Worm (Caenorhabditis elegans) whole organism, midembryonic: ENCODE results near the gene Y60A3A.23.

ENCODE experiments used
- T22C8.4 ChIP-seq: fragments of 200-800 bp; sonication (Bioruptor generic); IDR thresholded peaks from 2 replicates; pipeline ENCODE4 v1.3.6; 2022; ENCODE audit warnings: missing genetic modification characterization, missing compliant biosample characterization
- cog-1 ChIP-seq: sonication (generic microtip); optimal IDR thresholded peaks from 2 replicates; lab custom pipeline; 2016; ENCODE audit warnings: missing genetic modification characterization, missing compliant biosample characterization
- flt-1 ChIP-seq: fragments of 200-800 bp; sonication (Bioruptor generic); IDR thresholded peaks from 2 replicates; pipeline ENCODE4 v1.3.6; 2022; ENCODE audit warnings: missing genetic modification characterization, missing compliant biosample characterization
- klf-2 ChIP-seq: fragments of 200-800 bp; sonication (Bioruptor generic); conservative IDR thresholded peaks from 2 replicates; pipeline ENCODE4 v1.3.6; 2022; ENCODE audit warnings: missing genetic modification reagents, missing genetic modification characterization, missing compliant biosample characterization
- med-1 ChIP-seq: sonication (generic microtip); optimal IDR thresholded peaks from 2 replicates; lab custom pipeline; 2017; ENCODE audit warnings: missing genetic modification characterization, mild to moderate bottlenecking, missing compliant biosample characterization, antibody characterized with exemption, missing genetic modification reagents; ENCODE audit not compliant: insufficient read depth
- ref-1 ChIP-seq: fragments of 200-800 bp; sonication (Bioruptor generic); conservative IDR thresholded peaks from 2 replicates; pipeline ENCODE4 v1.3.6; 2022; ENCODE audit warnings: missing genetic modification reagents, missing genetic modification characterization, missing compliant biosample characterization
- tab-1 ChIP-seq: fragments of 200-800 bp; sonication (Bioruptor generic); IDR thresholded peaks from 2 replicates; pipeline ENCODE4 v1.3.6; 2022; ENCODE audit warnings: missing genetic modification characterization, missing compliant biosample characterization
- ztf-23 ChIP-seq: fragments of 200-800 bp; sonication (Bioruptor generic); IDR thresholded peaks from 2 replicates; pipeline ENCODE4 v1.3.6; 2022; ENCODE audit warnings: missing genetic modification reagents, missing genetic modification characterization, missing compliant biosample characterization
- ztf-29 ChIP-seq: fragments of 200-800 bp; sonication (Bioruptor generic); IDR thresholded peaks from 2 replicates; pipeline ENCODE4 v1.3.6; 2022; ENCODE audit warnings: missing genetic modification reagents, missing genetic modification characterization, missing compliant biosample characterization

The Y60A3A.23 gene

ce11 chrV:20049065-20049464 lies 41.5 kb downstream of the Y60A3A.23 start, which contains the start of gene srh-233:
Gene srh-233 (plus strand): TSS chrV:20049365.
- TF ChIP-seq klf-2 (GFP tag; lab: Robert Waterston, UW) (no peak), ref-1 (GFP tag; lab: Robert Waterston, UW) (no peak), tab-1 (no peak), T22C8.4 (GFP tag; lab: Robert Waterston, UW) (no peak), cog-1 (tag; lab: Kevin White, UChicago) (no peak), ztf-23 (GFP tag; lab: Robert Waterston, UW) (no peak), ztf-29 (no peak), med-1 (no peak), flt-1 (GFP tag; lab: Robert Waterston, UW) (no peak)
